Worm (Caenorhabditis elegans) whole organism, L2 larva: ENCODE results near the gene clc-20.

ENCODE experiments used
- C34F6.9 ChIP-seq: fragments of 150-350 bp; optimal IDR thresholded peaks from 2 replicates; lab custom pipeline; 2014; ENCODE audit warnings: missing biosample characterization, missing genetic modification characterization
- R02D3.7 ChIP-seq: fragments of 150-350 bp; optimal IDR thresholded peaks from 2 replicates; lab custom pipeline; 2014; ENCODE audit warnings: missing biosample characterization, missing genetic modification characterization
- lin-11 ChIP-seq: fragments of 150-350 bp; sonication (generic microtip); optimal IDR thresholded peaks from 2 replicates; lab custom pipeline; 2014; ENCODE audit warnings: missing biosample characterization, missing genetic modification characterization, inconsistent platforms, mixed read lengths
- lin-13 ChIP-seq: fragments of 150-350 bp; optimal IDR thresholded peaks from 2 replicates; lab custom pipeline; 2014; ENCODE audit warnings: missing biosample characterization, missing genetic modification reagents, missing genetic modification characterization
- nhr-237 ChIP-seq: fragments of 150-350 bp; optimal IDR thresholded peaks from 2 replicates; lab custom pipeline; 2014; ENCODE audit warnings: missing biosample characterization, missing genetic modification characterization

- TF ChIP-seq C34F6.9 (tag; lab: Kevin White, UChicago): peak; percentile 64
- TF ChIP-seq R02D3.7 (tag; lab: Kevin White, UChicago): no peak
- TF ChIP-seq nhr-237 (tag; lab: Kevin White, UChicago): no peak
- no peak for TF ChIP-seq lin-11
- TF ChIP-seq lin-13: no peak
These were observed 16.7 kb downstream of the clc-20 start for ce11 chrIII:888983-889549.
